Worm (Caenorhabditis elegans): ENCODE data around the gene R05A10.6.

DNA sequence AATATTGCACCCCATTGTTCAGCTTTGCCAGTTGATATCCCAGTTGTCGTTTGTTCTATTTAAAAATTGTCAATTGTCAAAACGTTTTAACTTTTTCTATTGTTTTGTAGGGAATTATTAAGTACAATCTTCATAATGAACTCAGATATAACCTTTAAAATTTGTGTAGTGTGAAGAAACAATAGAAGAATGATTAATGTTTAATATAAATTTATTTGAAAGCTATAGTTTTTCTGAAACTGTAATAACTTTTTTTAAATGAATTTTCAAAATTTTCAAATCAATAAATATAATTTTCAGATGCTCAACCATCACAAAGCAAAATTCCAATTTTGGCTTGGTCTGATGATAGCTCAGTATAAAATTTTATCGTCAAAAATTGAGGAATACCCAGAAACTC lies 26.3 kb downstream of the R05A10.6 start, which contains the start of gene K01G12.22:
- TF ChIP-seq zip-8 (tag; optimal IDR thresholded peaks at IDR 0.05) (no peak), nhr-76 (tag; optimal IDR thresholded peaks at IDR 0.05) (no peak), lin-32 (GFP tag; optimal IDR thresholded peaks at IDR 0.05) (no peak), cnd-1 (tag; optimal IDR thresholded peaks at IDR 0.05) (no peak), nhr-12 (tag; optimal IDR thresholded peaks at IDR 0.05) (no peak), elt-3 (tag; optimal IDR thresholded peaks at IDR 0.05) (no peak), ceh-43 (GFP tag; optimal IDR thresholded peaks at IDR 0.05) (no peak), ceh-39 (tag; optimal IDR thresholded peaks at IDR 0.05) (no peak), ces-1 (GFP tag; optimal IDR thresholded peaks at IDR 0.05) (no peak), nhr-237 (tag; optimal IDR thresholded peaks at IDR 0.05) (no peak), lin-13 (tag; optimal IDR thresholded peaks at IDR 0.05) (no peak), lsy-2 (tag; optimal IDR thresholded peaks at IDR 0.05) (no peak), unc-62 (GFP tag; optimal IDR thresholded peaks at IDR 0.05) (no peak), snpc-4 (tag; optimal IDR thresholded peaks at IDR 0.05) (no peak)
